Worm (Caenorhabditis elegans): ENCODE measurements around the gene F52E1.2.

DNA sequence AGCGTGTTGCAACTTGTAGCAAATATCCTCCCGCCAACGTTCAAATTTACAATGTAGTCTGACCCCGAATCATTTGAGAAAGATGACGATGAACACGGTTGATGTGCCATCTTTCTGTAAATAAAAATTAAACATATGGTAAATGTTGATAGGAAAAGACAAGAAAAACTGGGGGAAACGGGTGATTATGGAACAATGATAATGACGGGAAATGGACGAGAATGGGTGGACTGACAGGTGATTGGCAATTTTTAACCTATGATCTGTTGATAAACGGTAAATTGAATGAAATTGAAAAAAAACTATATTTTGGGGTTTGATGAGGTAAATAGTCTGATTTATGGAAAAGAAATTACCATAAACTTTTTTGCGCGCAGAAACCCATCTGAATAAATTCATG is 49.9 kb downstream of the F52E1.2 start, which contains the start of gene T23B12.6:
- TF ChIP-seq egl-44 (GFP tag; IDR thresholded peaks at IDR 0.05) (no peak), F10E7.11 (tag; optimal IDR thresholded peaks at IDR 0.05) (no peak), ztf-25 (GFP tag; IDR thresholded peaks at IDR 0.05) (no peak), ceh-58 (GFP tag; IDR thresholded peaks at IDR 0.05) (no peak), let-607 (tag; optimal IDR thresholded peaks at IDR 0.05) (no peak), hsf-1 (GFP tag; IDR thresholded peaks at IDR 0.05) (no peak), sea-2 (GFP tag; IDR thresholded peaks at IDR 0.05) (no peak), die-1 (tag; optimal IDR thresholded peaks at IDR 0.05) (no peak), unc-62 (GFP tag; optimal IDR thresholded peaks at IDR 0.05) (no peak), dpl-1 (GFP tag; optimal IDR thresholded peaks at IDR 0.05) (no peak), tlf-1 (GFP tag; optimal IDR thresholded peaks at IDR 0.05) (no peak), ceh-91 (GFP tag; IDR thresholded peaks at IDR 0.05) (no peak), hrde-1 (tag; optimal IDR thresholded peaks at IDR 0.05; ENCODE audit: borderline replicate concordance) (no peak), nfya-2 (GFP tag; IDR thresholded peaks at IDR 0.05) (no peak)
